Worm (Caenorhabditis elegans) whole organism, L1 larva: ENCODE measurements around the gene flp-12.

Experiments used
- alr-1 ChIP-seq: fragments of 200-800 bp; sonication (Bioruptor generic); optimal IDR thresholded peaks from 2 replicates; lab custom pipeline; 2018; ENCODE audit warnings: borderline replicate concordance, mild to moderate bottlenecking, missing genetic modification characterization, missing compliant biosample characterization
- lin-39 ChIP-seq: fragments of 150-350 bp; optimal IDR thresholded peaks from 2 replicates; lab custom pipeline; 2014; ENCODE audit warnings: missing biosample characterization, missing genetic modification reagents, missing genetic modification characterization
- mdl-1 ChIP-seq, 2 experiments: fragments of 150-350 bp; optimal IDR thresholded peaks; 2 replicates each; lab custom pipeline; 2014 to 2017; ENCODE audit warnings: missing biosample characterization in 2 of 2, missing genetic modification characterization in 2 of 2, inconsistent platforms in 1 of 2
- nhr-20 ChIP-seq: sonication (generic microtip); optimal IDR thresholded peaks from 2 replicates; lab custom pipeline; 2016; ENCODE audit warnings: mild to moderate bottlenecking, missing genetic modification characterization, missing compliant biosample characterization
- nhr-28 ChIP-seq: fragments of 150-350 bp; optimal IDR thresholded peaks from 2 replicates; lab custom pipeline; 2014; ENCODE audit warnings: missing biosample characterization, missing genetic modification characterization
- pqm-1 ChIP-seq: sonication (generic microtip); optimal IDR thresholded peaks from 3 replicates; lab custom pipeline; 2017; ENCODE audit warnings: missing biosample characterization, missing genetic modification characterization
- unc-30 ChIP-seq: sonication (generic microtip); optimal IDR thresholded peaks from 2 replicates; lab custom pipeline; 2017; ENCODE audit warnings: missing biosample characterization, missing genetic modification characterization
- ztf-11 ChIP-seq, 2 experiments: sonication (generic microtip); optimal IDR thresholded peaks; 2 replicates each; lab custom pipeline; 2016 to 2017; ENCODE audit warnings: missing genetic modification characterization in 2 of 2, missing biosample characterization in 1 of 2, missing compliant biosample characterization in 1 of 2

ce11 chrX:4623707-4624106 lies 31.6 kb upstream of the flp-12 start:
- TF ChIP-seq pqm-1 (tag; lab: Kevin White, UChicago) (no peak), mdl-1 (tag; optimal IDR thresholded peaks at IDR 0.05; lab: Kevin White, UChicago) (no peak), ztf-11 (tag; optimal IDR thresholded peaks at IDR 0.05; lab: Kevin White, UChicago) (no peak), lin-39 (tag; lab: Kevin White, UChicago) (no peak), nhr-28 (tag; lab: Kevin White, UChicago) (no peak), nhr-20 (tag; lab: Kevin White, UChicago) (no peak), alr-1 (tag; lab: Kevin White, UChicago) (no peak), unc-30 (tag; lab: Kevin White, UChicago) (no peak)
